Worm (Caenorhabditis elegans) whole organism, young adult: ENCODE measurements around the gene B0034.1.

ENCODE experiments used
- Y56A3A.18 ChIP-seq: fragments of 200-800 bp; sonication (Bioruptor generic); IDR thresholded peaks from 2 replicates; pipeline ENCODE4 v1.3.6; 2022; ENCODE audit warnings: missing genetic modification reagents, missing genetic modification characterization, missing compliant biosample characterization
- ama-1 ChIP-seq, 3 experiments: fragments of 150-350 bp in 1 of 3; sonication (generic microtip) in 2 of 3; optimal IDR thresholded peaks; 2 replicates each; lab custom pipeline; 2014 to 2018; ENCODE audit warnings: missing biosample characterization in 2 of 3, missing genetic modification characterization in 2 of 3, missing genetic modification reagents in 2 of 3
- attf-3 ChIP-seq: fragments of 200-800 bp; sonication (Bioruptor generic); conservative IDR thresholded peaks from 2 replicates; pipeline ENCODE4 v1.3.6; 2022; ENCODE audit warnings: missing genetic modification reagents, missing genetic modification characterization, missing compliant biosample characterization
- efl-1 ChIP-seq: fragments of 150-350 bp; optimal IDR thresholded peaks from 2 replicates; lab custom pipeline; 2014; ENCODE audit warnings: missing biosample characterization, missing genetic modification reagents, missing genetic modification characterization
- egl-18 ChIP-seq: fragments of 200-800 bp; sonication (Bioruptor generic); IDR thresholded peaks from 2 replicates; pipeline ENCODE4 v1.3.6; 2022; ENCODE audit warnings: missing genetic modification reagents, missing genetic modification characterization, missing compliant biosample characterization
- ets-4 ChIP-seq: fragments of 200-800 bp; sonication (Bioruptor generic); optimal IDR thresholded peaks from 2 replicates; lab custom pipeline; 2018; ENCODE audit warnings: mild to moderate bottlenecking, missing genetic modification characterization, missing compliant biosample characterization
- hlh-12 ChIP-seq: sonication (generic microtip); optimal IDR thresholded peaks from 2 replicates; lab custom pipeline; 2016; ENCODE audit warnings: missing genetic modification characterization, missing compliant biosample characterization
- nhr-179 ChIP-seq: sonication (generic microtip); optimal IDR thresholded peaks from 2 replicates; lab custom pipeline; 2016; ENCODE audit warnings: mild to moderate bottlenecking, missing genetic modification characterization, missing compliant biosample characterization
- snpc-4 ChIP-seq, 5 experiments: fragments of 150-350 bp in 1 of 5; sonication (generic microtip) in 4 of 5; optimal IDR thresholded peaks; 2 replicates each; lab custom pipeline; 2014 to 2018; ENCODE audit warnings: missing genetic modification characterization in 5 of 5, missing biosample characterization in 3 of 5, antibody characterized with exemption in 2 of 5, mild to moderate bottlenecking in 2 of 5, missing compliant biosample characterization in 2 of 5, missing genotype in 2 of 5, moderate library complexity in 2 of 5, missing genetic modification reagents in 1 of 5
- unc-62 ChIP-seq: fragments of 150-350 bp; optimal IDR thresholded peaks from 2 replicates; lab custom pipeline; 2014; ENCODE audit warnings: missing biosample characterization, missing genetic modification reagents, missing genetic modification characterization
- zfh-2 ChIP-seq: fragments of 200-800 bp; sonication (Bioruptor generic); conservative IDR thresholded peaks from 2 replicates; pipeline ENCODE4 v1.3.6; 2022; ENCODE audit warnings: missing genetic modification reagents, missing genetic modification characterization, missing compliant biosample characterization
- ztf-28 ChIP-seq: fragments of 200-800 bp; sonication (Bioruptor generic); IDR thresholded peaks from 2 replicates; pipeline ENCODE4 v1.3.6; 2022; ENCODE audit warnings: missing genetic modification reagents, missing genetic modification characterization, missing compliant biosample characterization

- TF ChIP-seq attf-3 (GFP tag; lab: Robert Waterston, UW) (no peak), hlh-12 (tag; lab: Kevin White, UChicago) (no peak), Y56A3A.18 (no peak), egl-18 (GFP tag; lab: Robert Waterston, UW) (no peak), nhr-179 (no peak), snpc-4 (GFP tag; optimal IDR thresholded peaks at IDR 0.05; lab: Kevin White, UChicago) (no peak), snpc-4 (tag; optimal IDR thresholded peaks at IDR 0.05; lab: Kevin White, UChicago) (no peak), unc-62 (GFP tag; lab: Kevin White, UChicago) (no peak), ama-1 (optimal IDR thresholded peaks at IDR 0.05; lab: Kevin White, UChicago) (no peak), ama-1 (GFP tag; optimal IDR thresholded peaks at IDR 0.05; lab: Kevin White, UChicago) (no peak), efl-1 (no peak), ets-4 (no peak), zfh-2 (no peak), ztf-28 (GFP tag; lab: Robert Waterston, UW) (no peak)
Observed at ce11 chrII:5961317-5961716, 6.8 kb upstream of the B0034.1 start, which contains the start of gene B0034.7.
